Worm (Caenorhabditis elegans) whole organism, L3 larva: ENCODE data around the gene fmil-1.

ENCODE experiments used
- R02D3.7 ChIP-seq: fragments of 150-350 bp; optimal IDR thresholded peaks from 2 replicates; lab custom pipeline; 2014; ENCODE audit warnings: missing biosample characterization, missing genetic modification characterization
- aly-2 ChIP-seq: fragments of 150-350 bp; optimal IDR thresholded peaks from 2 replicates; lab custom pipeline; 2014; ENCODE audit warnings: missing biosample characterization, missing genetic modification characterization
- ama-1 ChIP-seq: fragments of 150-350 bp; optimal IDR thresholded peaks from 2 replicates; lab custom pipeline; 2018
- ceh-28 ChIP-seq: fragments of 150-350 bp; optimal IDR thresholded peaks from 2 replicates; lab custom pipeline; 2014; ENCODE audit warnings: missing biosample characterization, missing genetic modification reagents, missing genetic modification characterization
- ceh-82 ChIP-seq: fragments of 150-350 bp; optimal IDR thresholded peaks from 2 replicates; lab custom pipeline; 2014; ENCODE audit warnings: missing biosample characterization, missing genetic modification characterization
- ceh-9 ChIP-seq: sonication (generic microtip); optimal IDR thresholded peaks from 2 replicates; lab custom pipeline; 2018; ENCODE audit warnings: missing biosample characterization, missing genetic modification characterization
- daf-12 ChIP-seq: fragments of 150-350 bp; optimal IDR thresholded peaks from 2 replicates; lab custom pipeline; 2014; ENCODE audit warnings: missing biosample characterization, missing genetic modification reagents, missing genetic modification characterization
- egl-27 ChIP-seq: sonication (generic microtip); optimal IDR thresholded peaks from 4 replicates; lab custom pipeline; 2017; ENCODE audit warnings: missing biosample characterization, missing genetic modification reagents, missing genetic modification characterization
- elt-1 ChIP-seq: fragments of 150-350 bp; optimal IDR thresholded peaks from 2 replicates; lab custom pipeline; 2014; ENCODE audit warnings: missing biosample characterization, missing genetic modification characterization
- elt-2 ChIP-seq: sonication (generic microtip); optimal IDR thresholded peaks from 2 replicates; lab custom pipeline; 2016; ENCODE audit warnings: missing genetic modification reagents, mild to moderate bottlenecking, missing genetic modification characterization, missing compliant biosample characterization
- elt-3 ChIP-seq, 3 experiments: fragments of 150-350 bp in 1 of 3; sonication (generic microtip) in 2 of 3; optimal IDR thresholded peaks; 2 replicates in 2 of 3; 4 replicates in 1 of 3; lab custom pipeline; 2014 to 2017; ENCODE audit warnings: missing biosample characterization in 3 of 3, missing genetic modification characterization in 3 of 3
- eor-1 ChIP-seq, 2 experiments: fragments of 150-350 bp; optimal IDR thresholded peaks; 2 replicates each; lab custom pipeline; 2014 to 2018; ENCODE audit warnings: missing biosample characterization in 2 of 2, missing genetic modification characterization in 2 of 2
- fkh-10 ChIP-seq: sonication (generic microtip); optimal IDR thresholded peaks from 2 replicates; lab custom pipeline; 2017; ENCODE audit warnings: missing biosample characterization, missing genetic modification reagents, missing genetic modification characterization
- fkh-2 ChIP-seq: fragments of 150-350 bp; optimal IDR thresholded peaks from 2 replicates; lab custom pipeline; 2014; ENCODE audit warnings: missing biosample characterization, missing genetic modification reagents, missing genetic modification characterization
- fos-1 ChIP-seq: fragments of 150-350 bp; optimal IDR thresholded peaks from 2 replicates; lab custom pipeline; 2014; ENCODE audit warnings: missing biosample characterization, missing genetic modification characterization
- hmg-11 ChIP-seq: sonication (generic microtip); optimal IDR thresholded peaks from 2 replicates; lab custom pipeline; 2016; ENCODE audit warnings: missing genetic modification characterization, missing compliant biosample characterization
- jun-1 ChIP-seq: fragments of 150-350 bp; optimal IDR thresholded peaks from 2 replicates; lab custom pipeline; 2014; ENCODE audit warnings: missing biosample characterization, missing genetic modification reagents, missing genetic modification characterization
- lin-15B ChIP-seq: fragments of 150-350 bp; optimal IDR thresholded peaks from 2 replicates; lab custom pipeline; 2014; ENCODE audit warnings: missing biosample characterization, missing genetic modification characterization
- lin-39 ChIP-seq: fragments of 150-350 bp; optimal IDR thresholded peaks from 2 replicates; lab custom pipeline; 2018; ENCODE audit warnings: missing biosample characterization, missing genetic modification reagents, missing genetic modification characterization
- lsy-12 ChIP-seq: sonication (generic microtip); optimal IDR thresholded peaks from 2 replicates; lab custom pipeline; 2016; ENCODE audit warnings: mild to moderate bottlenecking, missing genetic modification characterization, missing compliant biosample characterization
- mdl-1 ChIP-seq: fragments of 150-350 bp; optimal IDR thresholded peaks from 2 replicates; lab custom pipeline; 2014; ENCODE audit warnings: missing biosample characterization, missing genetic modification characterization
- mml-1 ChIP-seq: fragments of 150-350 bp; sonication (generic microtip); optimal IDR thresholded peaks from 3 replicates; lab custom pipeline; 2014; ENCODE audit warnings: missing biosample characterization, missing genetic modification characterization
- nfya-1 ChIP-seq: sonication (generic microtip); optimal IDR thresholded peaks from 2 replicates; lab custom pipeline; 2017; ENCODE audit warnings: missing genetic modification characterization, mild to moderate bottlenecking, missing compliant biosample characterization, antibody characterized with exemption, moderate library complexity; ENCODE audit not compliant: insufficient read depth
- nhr-11 ChIP-seq: fragments of 150-350 bp; optimal IDR thresholded peaks from 2 replicates; lab custom pipeline; 2014; ENCODE audit warnings: missing biosample characterization, missing genetic modification characterization
- nhr-12 ChIP-seq: fragments of 150-350 bp; optimal IDR thresholded peaks from 2 replicates; lab custom pipeline; 2014; ENCODE audit warnings: missing biosample characterization, missing genetic modification characterization
- nhr-23 ChIP-seq: fragments of 150-350 bp; optimal IDR thresholded peaks from 2 replicates; lab custom pipeline; 2014; ENCODE audit warnings: missing biosample characterization, missing genetic modification reagents, missing genetic modification characterization
- nhr-237 ChIP-seq: fragments of 150-350 bp; optimal IDR thresholded peaks from 2 replicates; lab custom pipeline; 2014; ENCODE audit warnings: missing biosample characterization, missing genetic modification characterization
- nhr-25 ChIP-seq: sonication (generic microtip); optimal IDR thresholded peaks from 2 replicates; lab custom pipeline; 2017; ENCODE audit warnings: missing biosample characterization, missing genetic modification characterization
- nhr-28 ChIP-seq: fragments of 150-350 bp; optimal IDR thresholded peaks from 2 replicates; lab custom pipeline; 2014; ENCODE audit warnings: missing biosample characterization, missing genetic modification characterization
- nhr-43 ChIP-seq: sonication (generic microtip); optimal IDR thresholded peaks from 2 replicates; lab custom pipeline; 2016; ENCODE audit warnings: mild to moderate bottlenecking, missing genetic modification characterization, missing compliant biosample characterization; ENCODE audit not compliant: poor library complexity, severe bottlenecking
- nhr-67 ChIP-seq: fragments of 150-350 bp; optimal IDR thresholded peaks from 2 replicates; lab custom pipeline; 2014; ENCODE audit warnings: missing biosample characterization, missing genetic modification characterization
- nhr-77 ChIP-seq: fragments of 150-350 bp; optimal IDR thresholded peaks from 2 replicates; lab custom pipeline; 2014; ENCODE audit warnings: missing biosample characterization, missing genetic modification characterization
- pha-4 ChIP-seq: fragments of 150-350 bp; optimal IDR thresholded peaks from 2 replicates; lab custom pipeline; 2014; ENCODE audit warnings: missing biosample characterization, missing genetic modification reagents, missing genetic modification characterization
- pqm-1 ChIP-seq: fragments of 150-350 bp; optimal IDR thresholded peaks from 2 replicates; lab custom pipeline; 2017; ENCODE audit warnings: missing biosample characterization, missing genetic modification characterization, inconsistent platforms
- sea-2 ChIP-seq: fragments of 150-350 bp; sonication (generic microtip); optimal IDR thresholded peaks from 4 replicates; lab custom pipeline; 2014; ENCODE audit warnings: missing biosample characterization, missing genetic modification reagents, missing genetic modification characterization
- skn-1 ChIP-seq: fragments of 150-350 bp; optimal IDR thresholded peaks from 2 replicates; lab custom pipeline; 2014; ENCODE audit warnings: missing biosample characterization, missing genetic modification characterization
- snpc-4 ChIP-seq: fragments of 150-350 bp; optimal IDR thresholded peaks from 2 replicates; lab custom pipeline; 2014; ENCODE audit warnings: missing biosample characterization, missing genetic modification characterization
- unc-39 ChIP-seq: sonication (generic microtip); optimal IDR thresholded peaks from 4 replicates; lab custom pipeline; 2017; ENCODE audit warnings: missing biosample characterization, missing genetic modification characterization
- unc-62 ChIP-seq: fragments of 150-350 bp; sonication (generic microtip); optimal IDR thresholded peaks from 4 replicates; lab custom pipeline; 2014; ENCODE audit warnings: missing biosample characterization, missing genetic modification reagents, missing genetic modification characterization
- zag-1 ChIP-seq: fragments of 150-350 bp; optimal IDR thresholded peaks from 2 replicates; lab custom pipeline; 2014; ENCODE audit warnings: missing biosample characterization, missing genetic modification characterization
- ztf-11 ChIP-seq: fragments of 150-350 bp; optimal IDR thresholded peaks from 2 replicates; lab custom pipeline; 2014; ENCODE audit warnings: missing biosample characterization, missing genetic modification characterization

fmil-1 gene

DNA sequence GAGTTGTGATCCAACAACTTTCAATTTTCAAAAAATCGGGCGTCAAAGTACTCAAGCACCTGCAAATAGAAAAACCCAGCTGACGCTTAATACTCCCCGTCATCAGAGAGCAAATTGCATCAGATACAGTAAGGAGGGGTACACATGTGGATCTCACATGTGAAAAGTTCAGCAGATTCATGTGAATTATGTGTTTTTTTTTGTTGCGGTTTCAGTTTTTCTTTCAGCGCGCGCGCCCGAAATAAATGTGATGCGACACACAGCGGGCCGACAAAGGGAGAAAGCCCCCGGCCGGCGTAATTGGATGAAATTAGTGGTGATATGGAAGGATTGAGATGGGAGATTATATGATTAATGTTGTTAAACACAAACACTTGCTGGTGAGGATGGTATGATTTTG is 16.3 kb downstream of the fmil-1 start (continued):
- TF ChIP-seq eor-1 (tag; optimal IDR thresholded peaks at IDR 0.05; lab: Kevin White, UChicago) (no peak), nhr-43 (tag; lab: Kevin White, UChicago) (peak; percentile 68), pha-4 (peak; percentile 15), ceh-28 (no peak), ama-1 (lab: Kevin White, UChicago) (no peak), ceh-9 (tag; lab: Kevin White, UChicago) (no peak), snpc-4 (tag; lab: Kevin White, UChicago) (no peak), nhr-11 (no peak), mml-1 (tag; lab: Kevin White, UChicago) (peak; percentile 50), ceh-82 (tag; lab: Kevin White, UChicago) (no peak), elt-1 (no peak), nhr-67 (tag; lab: Kevin White, UChicago) (no peak)

DNA sequence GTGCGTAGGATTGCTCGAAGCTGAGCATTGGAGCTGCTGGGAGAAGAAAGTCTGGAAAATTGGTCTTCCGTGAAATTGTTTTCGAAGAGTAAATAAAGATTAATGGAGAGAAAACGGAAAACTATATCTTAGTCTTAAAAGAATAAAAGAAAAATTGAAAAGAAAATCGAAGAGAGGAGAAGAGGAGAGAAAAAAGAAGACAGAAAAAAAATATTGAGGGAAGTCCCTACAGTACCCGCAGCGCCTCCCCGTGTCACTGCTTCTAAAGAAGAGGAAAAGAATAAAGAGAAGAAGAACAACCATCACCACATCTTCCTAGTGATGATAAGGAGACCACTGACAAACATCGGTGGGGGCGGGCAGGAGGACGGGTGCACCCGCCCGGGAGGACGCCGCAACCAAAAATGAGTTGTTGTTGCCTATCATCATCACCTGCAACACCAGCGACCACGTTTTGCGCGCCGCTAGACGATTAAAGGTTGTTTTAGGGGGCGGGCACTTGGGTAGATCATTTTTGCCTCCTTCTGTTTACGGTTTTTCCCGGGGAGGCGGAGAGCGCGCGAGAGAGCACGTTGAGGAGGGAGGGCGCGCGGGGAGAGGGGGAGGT is 19.8 kb downstream of the fmil-1 start, which contains the start of gene CC8.2:
Gene CC8.2, minus strand, starts transcription at position 51 of the 607 bp plus-strand sequence.
- TF ChIP-seq nfya-1 (tag; lab: Kevin White, UChicago) (peak; percentile 44), ama-1 (lab: Kevin White, UChicago) (peak; percentile 47), nhr-23 (peak; percentile 65), jun-1 (tag; lab: Kevin White, UChicago) (no peak), nhr-77 (no peak), pha-4 (peak; percentile 15), nhr-43 (tag; lab: Kevin White, UChicago) (peak; percentile 84), hmg-11 (tag; lab: Kevin White, UChicago) (no peak), fkh-2 (no peak), sea-2 (GFP tag; lab: Kevin White, UChicago) (no peak), nhr-25 (tag; lab: Kevin White, UChicago) (peak; percentile 18), lsy-12 (tag; lab: Kevin White, UChicago) (peak; percentile 32), elt-3 (tag; optimal IDR thresholded peaks at IDR 0.05; lab: Kevin White, UChicago) (peak in 1 of 3 experiments; percentile 63), mml-1 (tag; lab: Kevin White, UChicago) (no peak)

DNA sequence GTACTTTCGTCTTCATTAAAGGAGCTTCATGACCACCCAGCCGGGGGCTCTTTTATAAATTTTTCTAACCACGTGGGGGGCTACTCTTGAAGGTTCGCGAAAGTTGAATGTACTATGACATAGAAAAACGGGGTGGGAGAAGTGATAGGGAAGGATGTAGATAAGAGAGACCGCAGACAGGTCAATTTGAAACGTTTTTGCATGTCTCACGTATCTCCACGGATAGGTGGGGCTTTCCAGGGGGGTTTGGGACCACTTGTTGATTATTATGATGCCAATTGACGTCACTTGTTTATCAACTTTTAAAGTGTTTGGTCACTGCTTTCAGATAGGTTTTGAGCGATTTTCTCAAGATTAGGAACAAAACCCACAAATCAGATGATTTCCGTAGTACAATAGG is 21.0 kb downstream of the fmil-1 start:
- peak; percentile 54 for TF ChIP-seq nfya-1 (tag; lab: Kevin White, UChicago)
- TF ChIP-seq ztf-11 (tag; lab: Kevin White, UChicago) = no peak
- TF ChIP-seq mml-1 (tag; lab: Kevin White, UChicago) = no peak
- no peak for TF ChIP-seq pqm-1
- no peak for TF ChIP-seq daf-12
- TF ChIP-seq nhr-25 (tag; lab: Kevin White, UChicago) = peak; percentile 33
- TF ChIP-seq skn-1 (tag; lab: Kevin White, UChicago) = no peak
- no peak for TF ChIP-seq nhr-12 (tag; lab: Kevin White, UChicago)
- no peak for TF ChIP-seq fos-1
- no peak for TF ChIP-seq elt-1
- no peak for TF ChIP-seq ceh-28
- no peak for TF ChIP-seq jun-1 (tag; lab: Kevin White, UChicago)
- TF ChIP-seq lin-39 = peak; percentile 45
- TF ChIP-seq zag-1 (tag; lab: Kevin White, UChicago) = no peak
- TF ChIP-seq mdl-1 (tag; lab: Kevin White, UChicago) = no peak
- TF ChIP-seq fkh-10 (GFP tag; lab: Kevin White, UChicago) = no peak
- no peak for TF ChIP-seq nhr-11
- no peak for TF ChIP-seq elt-2 (tag; lab: Kevin White, UChicago)
- no peak for TF ChIP-seq egl-27 (tag; lab: Kevin White, UChicago)
- TF ChIP-seq ceh-9 (tag; lab: Kevin White, UChicago) = no peak
- no peak for TF ChIP-seq eor-1 (tag; optimal IDR thresholded peaks at IDR 0.05; lab: Kevin White, UChicago)
- TF ChIP-seq, all 47 proteins: peak for 3

DNA sequence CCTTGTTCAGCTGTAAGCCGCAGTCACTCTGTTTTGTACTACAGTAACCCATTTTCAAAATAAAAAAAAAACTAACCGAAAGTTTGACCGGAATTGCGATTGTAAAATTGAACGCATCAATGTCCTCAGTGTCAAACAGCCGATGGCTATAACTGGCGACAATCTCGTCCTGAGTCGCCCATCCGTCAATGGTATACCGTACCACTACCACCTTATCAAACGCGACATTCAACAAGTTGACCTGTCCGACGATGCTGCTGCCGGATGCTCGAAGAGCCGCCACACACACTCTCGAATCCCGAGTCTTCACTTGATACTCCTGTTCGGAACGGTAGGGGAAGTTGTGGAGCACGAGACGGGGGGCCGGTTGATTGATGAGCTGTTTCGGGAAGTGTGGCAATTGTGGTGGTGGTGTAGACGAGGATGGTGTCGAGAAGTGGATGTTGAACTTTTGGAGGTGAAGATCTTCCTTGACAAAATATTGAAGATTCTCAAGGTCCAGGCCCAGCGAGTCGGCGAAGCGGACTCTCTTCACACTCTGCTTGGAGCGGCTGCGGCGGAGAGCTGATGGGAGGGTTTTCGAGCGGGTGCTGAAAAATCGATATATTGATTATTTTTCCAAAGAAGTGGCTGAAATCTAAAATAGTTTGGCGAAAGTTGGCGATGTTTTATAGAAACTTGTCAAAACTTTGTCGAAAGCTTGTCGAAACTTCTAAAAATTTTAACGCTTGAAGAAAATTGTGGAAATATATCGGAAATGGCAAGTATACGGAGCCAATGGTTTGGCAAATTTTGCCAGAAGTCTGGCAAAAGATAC is 22.0 kb downstream of the fmil-1 start:
- no peak for TF ChIP-seq nhr-11
- TF ChIP-seq ama-1 (lab: Kevin White, UChicago) = peak; percentile 69
- no peak for TF ChIP-seq R02D3.7
- no peak for TF ChIP-seq mml-1 (tag; lab: Kevin White, UChicago)
- TF ChIP-seq lin-15B (tag; lab: Kevin White, UChicago) = no peak
- no peak for TF ChIP-seq unc-62 (GFP tag; lab: Kevin White, UChicago)
- TF ChIP-seq nhr-237 (tag; lab: Kevin White, UChicago) = no peak
- TF ChIP-seq daf-12 = no peak
- TF ChIP-seq nhr-28 (tag; lab: Kevin White, UChicago) = no peak
- TF ChIP-seq unc-39 = no peak
- peak; percentile 66 for TF ChIP-seq ceh-28
- TF ChIP-seq jun-1 (tag; lab: Kevin White, UChicago) = no peak
- no peak for TF ChIP-seq aly-2
